Fruit fly (Drosophila melanogaster): ENCODE measurements around the gene dally.

The dally gene

dm6 chr3L:8919678-8920077 lies 92.4 kb downstream of the dally start:
- no peak for TF ChIP-seq psq (optimal IDR thresholded peaks at IDR 0.05)

- TF ChIP-seq h (optimal IDR thresholded peaks at IDR 0.05), result no peak
- no peak for TF ChIP-seq ttk (optimal IDR thresholded peaks at IDR 0.05)
- no peak for TF ChIP-seq psq (optimal IDR thresholded peaks at IDR 0.05)
- TF ChIP-seq Myc (optimal IDR thresholded peaks at IDR 0.05), result no peak
- no peak for TF ChIP-seq Sin3A (optimal IDR thresholded peaks at IDR 0.05)
- no peak for TF ChIP-seq insv (optimal IDR thresholded peaks at IDR 0.05)
Measured at dm6 chr3L:8920710-8921109, 93.4 kb downstream of the dally start.

DNA sequence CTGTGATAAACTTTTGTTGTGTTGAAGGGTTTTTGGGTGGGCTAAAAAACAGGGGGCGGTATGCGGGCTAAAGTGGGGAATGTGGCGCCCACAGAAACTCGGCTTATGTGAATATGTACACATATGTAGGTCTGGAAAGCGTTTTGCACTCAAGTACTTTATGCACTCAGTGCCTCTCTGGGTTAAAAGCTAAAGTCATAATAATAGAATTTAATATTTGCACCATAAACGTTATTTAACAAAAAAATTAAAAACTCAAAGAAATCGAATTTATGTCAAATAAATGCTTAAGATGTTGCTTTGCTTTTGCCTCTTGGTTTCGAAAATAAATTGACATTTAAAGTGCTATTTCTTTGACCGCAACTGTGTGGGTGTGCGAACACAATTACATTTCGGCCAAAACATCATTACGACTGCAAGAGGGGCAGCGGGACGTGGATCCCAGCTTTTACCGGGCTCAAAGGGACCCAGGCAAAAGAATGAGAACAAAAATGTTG lies 97.2 kb downstream of the dally start:
- TF ChIP-seq Myc (optimal IDR thresholded peaks at IDR 0.05) (no peak), Sin3A (optimal IDR thresholded peaks at IDR 0.05) (no peak)

DNA sequence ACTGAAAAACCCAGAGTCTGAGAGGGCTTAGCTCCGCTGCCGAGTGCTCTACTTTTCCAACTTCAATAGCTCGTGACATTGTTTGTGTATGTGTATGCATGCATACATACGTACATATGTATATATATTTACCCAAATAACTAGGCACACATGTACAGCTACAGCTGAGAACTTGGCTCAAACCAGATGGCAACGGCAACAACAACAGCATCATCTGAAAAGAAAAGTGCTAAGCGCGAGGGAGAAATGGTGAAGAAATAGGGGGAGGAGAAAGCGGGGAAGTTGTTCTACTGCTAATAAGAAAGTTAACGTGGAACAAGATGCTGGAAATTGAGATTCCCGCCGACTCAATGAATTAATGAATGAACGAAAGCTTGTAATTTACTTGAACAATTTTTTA lies 97.7 kb downstream of the dally start:
- TF ChIP-seq Myc (optimal IDR thresholded peaks at IDR 0.05) (no peak), ttk (optimal IDR thresholded peaks at IDR 0.05) (no peak), Sin3A (optimal IDR thresholded peaks at IDR 0.05) (no peak), h (optimal IDR thresholded peaks at IDR 0.05) (no peak), psq (optimal IDR thresholded peaks at IDR 0.05) (no peak), insv (optimal IDR thresholded peaks at IDR 0.05) (no peak)

- no peak for TF ChIP-seq insv (optimal IDR thresholded peaks at IDR 0.05)
- TF ChIP-seq Sin3A (optimal IDR thresholded peaks at IDR 0.05), result no peak
- no peak for TF ChIP-seq psq (optimal IDR thresholded peaks at IDR 0.05)
- TF ChIP-seq Myc (optimal IDR thresholded peaks at IDR 0.05), result no peak
- no peak for TF ChIP-seq ttk (optimal IDR thresholded peaks at IDR 0.05)
- no peak for TF ChIP-seq h (optimal IDR thresholded peaks at IDR 0.05)
Measured at dm6 chr3L:8925679-8926078, 98.4 kb downstream of the dally start.

- TF ChIP-seq ttk (optimal IDR thresholded peaks at IDR 0.05) (no peak), Sin3A (optimal IDR thresholded peaks at IDR 0.05) (no peak), psq (optimal IDR thresholded peaks at IDR 0.05) (no peak), h (optimal IDR thresholded peaks at IDR 0.05) (no peak), insv (optimal IDR thresholded peaks at IDR 0.05) (no peak), Myc (optimal IDR thresholded peaks at IDR 0.05) (no peak)
Measured at dm6 chr3L:8929527-8929926, 102.2 kb downstream of the dally start.

- no peak for TF ChIP-seq insv (optimal IDR thresholded peaks at IDR 0.05)
- TF ChIP-seq Sin3A (optimal IDR thresholded peaks at IDR 0.05), result no peak
- no peak for TF ChIP-seq h (optimal IDR thresholded peaks at IDR 0.05)
- no peak for TF ChIP-seq Myc (optimal IDR thresholded peaks at IDR 0.05)
- no peak for TF ChIP-seq ttk (optimal IDR thresholded peaks at IDR 0.05)
- TF ChIP-seq psq (optimal IDR thresholded peaks at IDR 0.05), result no peak
Measured at dm6 chr3L:8931916-8932315, 104.6 kb downstream of the dally start.

- TF ChIP-seq h (optimal IDR thresholded peaks at IDR 0.05), result no peak
- TF ChIP-seq psq (optimal IDR thresholded peaks at IDR 0.05), result no peak
- no peak for TF ChIP-seq ttk (optimal IDR thresholded peaks at IDR 0.05)
- TF ChIP-seq Myc (optimal IDR thresholded peaks at IDR 0.05), result no peak
- TF ChIP-seq Sin3A (optimal IDR thresholded peaks at IDR 0.05), result no peak
- TF ChIP-seq insv (optimal IDR thresholded peaks at IDR 0.05), result no peak
Measured at dm6 chr3L:8939654-8940053, 112.3 kb downstream of the dally start.

Measured in Kc167 (cell line).